Worm (Caenorhabditis elegans): ENCODE results near the gene cyp-35C1.

cyp-35C1 gene

ce11 chrV:13891489-13891888 lies 6.8 kb downstream of the cyp-35C1 start:
- no peak for TF ChIP-seq unc-62 (GFP tag; optimal IDR thresholded peaks at IDR 0.05)
- TF ChIP-seq ztf-11 (tag; optimal IDR thresholded peaks at IDR 0.05), result no peak
- no peak for TF ChIP-seq dmd-4 (tag; optimal IDR thresholded peaks at IDR 0.05)
- TF ChIP-seq sma-9 (GFP tag; optimal IDR thresholded peaks at IDR 0.05), result peak; percentile 1
- no peak for TF ChIP-seq sma-9 (tag; optimal IDR thresholded peaks at IDR 0.05)
- no peak for TF ChIP-seq elt-1 (tag; optimal IDR thresholded peaks at IDR 0.05)
- TF ChIP-seq elt-3 (tag; optimal IDR thresholded peaks at IDR 0.05), result no peak
- no peak for TF ChIP-seq blmp-1 (tag; optimal IDR thresholded peaks at IDR 0.05; ENCODE audit: insufficient read depth)
- no peak for TF ChIP-seq snpc-4 (tag; optimal IDR thresholded peaks at IDR 0.05)
- no peak for TF ChIP-seq gmeb-1 (tag; optimal IDR thresholded peaks at IDR 0.05)
- peak; percentile 12 for TF ChIP-seq nhr-21 (tag; optimal IDR thresholded peaks at IDR 0.05)
- TF ChIP-seq ceh-82 (tag; optimal IDR thresholded peaks at IDR 0.05), result no peak
- no peak for TF ChIP-seq nhr-25 (tag; optimal IDR thresholded peaks at IDR 0.05)
- no peak for TF ChIP-seq mbf-1 (tag; optimal IDR thresholded peaks at IDR 0.05)
- TF ChIP-seq mab-5 (tag; optimal IDR thresholded peaks at IDR 0.05), result no peak
- no peak for TF ChIP-seq crh-2 (tag; optimal IDR thresholded peaks at IDR 0.05)
- no peak for TF ChIP-seq Y55F3AM.14 (GFP tag; optimal IDR thresholded peaks at IDR 0.05)
- TF ChIP-seq skn-1 (tag; optimal IDR thresholded peaks at IDR 0.05), result no peak

ce11 chrV:13890473-13890872 lies 7.8 kb downstream of the cyp-35C1 start, which contains the start of gene lbp-8:
Gene lbp-8 (plus strand): TSS chrV:13890773.
- TF ChIP-seq ztf-11 (tag; optimal IDR thresholded peaks at IDR 0.05) (no peak), unc-39 (tag; optimal IDR thresholded peaks at IDR 0.05) (no peak), skn-1 (tag; optimal IDR thresholded peaks at IDR 0.05) (no peak), lsy-2 (tag; optimal IDR thresholded peaks at IDR 0.05) (no peak), nhr-77 (tag; optimal IDR thresholded peaks at IDR 0.05) (no peak), nhr-21 (tag; optimal IDR thresholded peaks at IDR 0.05) (no peak), nhr-129 (tag; optimal IDR thresholded peaks at IDR 0.05) (no peak), sma-3 (GFP tag; optimal IDR thresholded peaks at IDR 0.05) (no peak), F13H6.1 (tag; optimal IDR thresholded peaks at IDR 0.05) (no peak), mbf-1 (tag; optimal IDR thresholded peaks at IDR 0.05) (no peak), sma-9 (GFP tag; optimal IDR thresholded peaks at IDR 0.05) (no peak), sma-9 (tag; optimal IDR thresholded peaks at IDR 0.05) (no peak), nhr-23 (tag; optimal IDR thresholded peaks at IDR 0.05) (no peak), mab-5 (tag; optimal IDR thresholded peaks at IDR 0.05) (no peak), ama-1 (optimal IDR thresholded peaks at IDR 0.05) (no peak), Y55F3AM.14 (GFP tag; optimal IDR thresholded peaks at IDR 0.05) (no peak), nhr-12 (tag; optimal IDR thresholded peaks at IDR 0.05) (no peak), mdl-1 (tag; optimal IDR thresholded peaks at IDR 0.05) (no peak), gmeb-1 (tag; optimal IDR thresholded peaks at IDR 0.05) (no peak)

ce11 chrV:13889516-13889915 lies 8.8 kb downstream of the cyp-35C1 start, which contains the start of gene spp-12:
Gene spp-12 (plus strand): TSS chrV:13889816.
- TF ChIP-seq F13H6.1 (tag; optimal IDR thresholded peaks at IDR 0.05), result no peak
- no peak for TF ChIP-seq lin-39 (tag; optimal IDR thresholded peaks at IDR 0.05)
- TF ChIP-seq crh-2 (tag; optimal IDR thresholded peaks at IDR 0.05), result no peak
- no peak for TF ChIP-seq ztf-11 (tag; optimal IDR thresholded peaks at IDR 0.05)
- TF ChIP-seq nhr-77 (tag; optimal IDR thresholded peaks at IDR 0.05), result no peak
- TF ChIP-seq zag-1 (tag; optimal IDR thresholded peaks at IDR 0.05), result no peak
- no peak for TF ChIP-seq nhr-25 (tag; optimal IDR thresholded peaks at IDR 0.05)
- TF ChIP-seq Y55F3AM.14 (GFP tag; optimal IDR thresholded peaks at IDR 0.05), result no peak

- no peak for TF ChIP-seq alr-1 (tag; optimal IDR thresholded peaks at IDR 0.05)
- no peak for TF ChIP-seq lin-39 (tag; optimal IDR thresholded peaks at IDR 0.05)
- no peak for TF ChIP-seq skn-1 (tag; optimal IDR thresholded peaks at IDR 0.05)
- no peak for TF ChIP-seq fos-1 (tag; optimal IDR thresholded peaks at IDR 0.05)
- TF ChIP-seq sma-9 (GFP tag; optimal IDR thresholded peaks at IDR 0.05), result no peak
- no peak for TF ChIP-seq sma-9 (tag; optimal IDR thresholded peaks at IDR 0.05)
- TF ChIP-seq ztf-11 (tag; optimal IDR thresholded peaks at IDR 0.05), result no peak
- TF ChIP-seq crh-2 (tag; optimal IDR thresholded peaks at IDR 0.05), result no peak
- TF ChIP-seq sma-3 (GFP tag; optimal IDR thresholded peaks at IDR 0.05), result no peak
- no peak for TF ChIP-seq ama-1 (optimal IDR thresholded peaks at IDR 0.05)
- TF ChIP-seq F13H6.1 (tag; optimal IDR thresholded peaks at IDR 0.05), result no peak
Measured at ce11 chrV:13887358-13887757, 10.9 kb downstream of the cyp-35C1 start, which contains the start of gene srsx-19. Gene srsx-19 (plus strand): TSS chrV:13887658.

- TF ChIP-seq F13H6.1 (tag; optimal IDR thresholded peaks at IDR 0.05), result no peak
- no peak for TF ChIP-seq peb-1 (tag; optimal IDR thresholded peaks at IDR 0.05)
- no peak for TF ChIP-seq ztf-4 (tag; optimal IDR thresholded peaks at IDR 0.05)
- no peak for TF ChIP-seq lin-39 (tag; optimal IDR thresholded peaks at IDR 0.05)
- TF ChIP-seq snpc-4 (tag; optimal IDR thresholded peaks at IDR 0.05), result no peak
- no peak for TF ChIP-seq zag-1 (tag; optimal IDR thresholded peaks at IDR 0.05)
- TF ChIP-seq elt-1 (tag; optimal IDR thresholded peaks at IDR 0.05), result no peak
- TF ChIP-seq lin-13 (GFP tag; optimal IDR thresholded peaks at IDR 0.05), result no peak
- TF ChIP-seq unc-55 (GFP tag; optimal IDR thresholded peaks at IDR 0.05), result no peak
- no peak for TF ChIP-seq mdl-1 (tag; optimal IDR thresholded peaks at IDR 0.05)
- TF ChIP-seq nhr-11 (tag; optimal IDR thresholded peaks at IDR 0.05), result no peak
- TF ChIP-seq R02D3.7 (tag; optimal IDR thresholded peaks at IDR 0.05), result no peak
- no peak for TF ChIP-seq nhr-237 (tag; optimal IDR thresholded peaks at IDR 0.05)
- TF ChIP-seq nhr-25 (tag; optimal IDR thresholded peaks at IDR 0.05), result no peak
- no peak for TF ChIP-seq elt-3 (tag; optimal IDR thresholded peaks at IDR 0.05)
- TF ChIP-seq nhr-10 (tag; optimal IDR thresholded peaks at IDR 0.05), result no peak
- no peak for TF ChIP-seq blmp-1 (tag; optimal IDR thresholded peaks at IDR 0.05; ENCODE audit: insufficient read depth)
- TF ChIP-seq C34F6.9 (tag; optimal IDR thresholded peaks at IDR 0.05), result no peak
- TF ChIP-seq nhr-23 (tag; optimal IDR thresholded peaks at IDR 0.05), result no peak
- no peak for TF ChIP-seq ztf-1 (GFP tag; conservative IDR thresholded peaks at IDR 0.05)
Measured at ce11 chrV:13880607-13881006, 17.7 kb downstream of the cyp-35C1 start, which contains the start of gene T22G5.3. Gene T22G5.3 (plus strand): TSS chrV:13880907.

Measured in whole organism, L2 larva.